1 fruit fly cellular context compared by ENCODE assay signal in the genomic region with DNA sequence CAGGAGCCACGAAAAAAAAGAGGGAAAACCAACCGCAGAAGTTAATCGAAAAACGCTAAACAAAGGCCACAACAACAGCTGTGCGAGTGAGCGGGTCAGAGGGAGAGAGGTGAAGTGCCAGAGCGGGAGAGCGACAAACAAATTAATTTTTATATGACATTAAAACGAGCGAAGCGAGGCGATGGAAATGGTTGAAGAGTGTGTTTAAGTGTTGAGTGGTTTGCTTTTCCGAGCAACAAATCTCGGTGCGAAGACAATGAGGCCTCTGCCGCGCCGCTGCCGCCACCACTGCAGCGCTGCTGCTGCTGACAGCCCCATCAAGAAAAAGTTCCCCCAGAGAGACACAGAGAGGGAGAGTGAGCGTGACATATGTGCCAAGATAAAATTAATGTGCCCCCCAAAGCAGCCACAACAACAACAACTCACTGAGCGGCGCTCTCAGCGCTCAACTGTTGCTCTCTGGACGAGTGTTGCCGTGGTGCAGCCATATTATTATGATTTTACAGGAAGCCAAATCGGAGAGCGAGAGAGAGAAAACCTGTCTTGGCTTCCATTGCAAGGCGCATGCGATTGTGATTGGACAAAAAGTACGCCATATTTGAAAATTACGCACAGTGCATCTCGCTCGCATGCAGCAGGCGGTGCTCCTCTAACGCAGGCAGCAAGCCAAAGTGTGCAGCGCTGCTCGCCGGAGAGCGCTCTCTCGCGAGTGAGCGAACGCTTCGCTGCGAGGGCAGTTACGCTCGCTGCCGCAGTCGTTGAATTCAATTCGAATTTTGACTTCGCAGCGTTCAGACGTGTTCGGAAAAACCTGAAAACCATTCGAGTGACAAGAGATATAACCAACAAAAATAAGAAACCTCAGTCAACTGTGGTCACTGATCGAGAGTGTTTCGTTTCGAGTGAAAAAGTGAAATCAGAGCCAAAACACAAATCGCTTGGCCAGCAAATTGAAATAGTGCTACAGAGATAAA.
A peak's percentile ranks its signal among the peaks of the same experiment; 100 is the strongest.
TF ChIP-seq lines count a peak whose summit lies in the region.

A gene (plus strand): TSS at position 763 of the 974 bp plus-strand sequence.

TF ChIP-seq in whole organism, embryonic, 481 proteins besides CTCF, POLR2A, EP300 and RAD21 (continued from another document and continues in another):
- TF ChIP-seq Hey (tag; optimal IDR thresholded peaks at IDR 0.05; lab: Kevin White, UChicago) (peak; percentile 2), CG1602 (GFP tag; optimal IDR thresholded peaks at IDR 0.05; lab: Kevin White, UChicago) (no peak), seq (GFP tag; IDR thresholded peaks at IDR 0.05; lab: Robert Waterston, UW) (peak; percentile 74), pzg (GFP tag; optimal IDR thresholded peaks at IDR 0.05; lab: Kevin White, UChicago) (no peak), dmrt99B (tag; optimal IDR thresholded peaks at IDR 0.05; lab: Kevin White, UChicago) (peak; percentile 24), CG10959 (GFP tag; IDR thresholded peaks at IDR 0.05; lab: Robert Waterston, UW) (peak; percentile 22; the same call in 1 of the 2 replicates), Stat92E (GFP tag; optimal IDR thresholded peaks at IDR 0.05; lab: Kevin White, UChicago) (peak in 1 of 3 experiments; percentile 5), NC2α (GFP tag; optimal IDR thresholded peaks at IDR 0.05; lab: Kevin White, UChicago) (no peak), sim (GFP tag; IDR thresholded peaks at IDR 0.05; lab: Robert Waterston, UW) (no peak), CG5245 (GFP tag; optimal IDR thresholded peaks at IDR 0.05; lab: Kevin White, UChicago) (no peak), cad (GFP tag; optimal IDR thresholded peaks at IDR 0.05; lab: Kevin White, UChicago) (peak; percentile 0), Aef1 (GFP tag; IDR thresholded peaks at IDR 0.05; lab: Robert Waterston, UW) (peak; percentile 29; the same call in 1 of the 3 replicates), CG12155 (GFP tag; optimal IDR thresholded peaks at IDR 0.05; lab: Kevin White, UChicago) (no peak), stc (GFP tag; IDR thresholded peaks at IDR 0.05; lab: Robert Waterston, UW) (peak; percentile 52; the same call in 1 of the 2 replicates), CG1233 (GFP tag; optimal IDR thresholded peaks at IDR 0.05; lab: Kevin White, UChicago) (peak; percentile 17), caup (GFP tag; optimal IDR thresholded peaks at IDR 0.05; lab: Kevin White, UChicago; ENCODE audit: severe bottlenecking) (peak; percentile 67), ac (GFP tag; optimal IDR thresholded peaks at IDR 0.05; lab: Kevin White, UChicago) (peak; percentile 48), Ssrp (tag; optimal IDR thresholded peaks at IDR 0.05; lab: Kevin White, UChicago) (no peak), abd-A (tag; optimal IDR thresholded peaks at IDR 0.05; lab: Kevin White, UChicago) (peak; percentile 99), crp (GFP tag; optimal IDR thresholded peaks at IDR 0.05; lab: Kevin White, UChicago) (peak in 1 of 2 experiments; percentile 47), CG2875 (GFP tag; optimal IDR thresholded peaks at IDR 0.05; lab: Kevin White, UChicago) (peak; percentile 49), fd102C (GFP tag; optimal IDR thresholded peaks at IDR 0.05; lab: Kevin White, UChicago) (peak; percentile 73), CG17328 (GFP tag; IDR thresholded peaks at IDR 0.05; lab: Robert Waterston, UW) (peak; percentile 33; the same call in 1 of the 2 replicates), btn (GFP tag; optimal IDR thresholded peaks at IDR 0.05; lab: Kevin White, UChicago) (peak; percentile 53), E2f2 (GFP tag; IDR thresholded peaks at IDR 0.05; lab: Robert Waterston, UW) (peak; percentile 14; the same call in 1 of the 2 replicates), nerfin-2 (GFP tag; IDR thresholded peaks at IDR 0.05; lab: Robert Waterston, UW; ENCODE audit: partially characterized antibody) (peak; percentile 28; the same call in 1 of the 2 replicates), CG10654 (GFP tag; optimal IDR thresholded peaks at IDR 0.05; lab: Kevin White, UChicago) (no peak), Gug (GFP tag; IDR thresholded peaks at IDR 0.05; lab: Robert Waterston, UW) (peak; percentile 15; the same call in 1 of the 4 replicates), org-1 (GFP tag; optimal IDR thresholded peaks at IDR 0.05; lab: Kevin White, UChicago) (peak; percentile 4), CG1603 (tag; optimal IDR thresholded peaks at IDR 0.05; lab: Kevin White, UChicago) (peak; percentile 28), tio (GFP tag; optimal IDR thresholded peaks at IDR 0.05; lab: Kevin White, UChicago) (no peak), Hr78 (GFP tag; optimal IDR thresholded peaks at IDR 0.05; lab: Kevin White, UChicago) (peak in 1 of 2 experiments; percentile 53), mirr (GFP tag; optimal IDR thresholded peaks at IDR 0.05; lab: Kevin White, UChicago) (peak; percentile 69), CG7745 (tag; optimal IDR thresholded peaks at IDR 0.05; lab: Kevin White, UChicago) (peak; percentile 60), CG8944 (GFP tag; optimal IDR thresholded peaks at IDR 0.05; lab: Kevin White, UChicago) (peak; percentile 5), Dref (GFP tag; IDR thresholded peaks at IDR 0.05; lab: Robert Waterston, UW) (no peak), cwo (GFP tag; optimal IDR thresholded peaks at IDR 0.05; lab: Kevin White, UChicago) (peak; percentile 26), CG9817 (tag; optimal IDR thresholded peaks at IDR 0.05; lab: Kevin White, UChicago) (no peak), CG17359 (tag; optimal IDR thresholded peaks at IDR 0.05; lab: Kevin White, UChicago) (peak; percentile 16), CG18599 (GFP tag; optimal IDR thresholded peaks at IDR 0.05; lab: Kevin White, UChicago) (peak; percentile 33), CG11085 (GFP tag; IDR thresholded peaks at IDR 0.05; lab: Robert Waterston, UW) (no peak), sqz (GFP tag; optimal IDR thresholded peaks at IDR 0.05; lab: Kevin White, UChicago) (peak; percentile 66), CG15269 (tag; optimal IDR thresholded peaks at IDR 0.05; lab: Kevin White, UChicago) (peak; percentile 30), pita (GFP tag; optimal IDR thresholded peaks at IDR 0.05; lab: Kevin White, UChicago) (no peak), CG11560 (tag; IDR thresholded peaks at IDR 0.05; lab: Robert Waterston, UW) (no peak), HmgZ (tag; optimal IDR thresholded peaks at IDR 0.05; lab: Kevin White, UChicago) (peak; percentile 14), dm (GFP tag; optimal IDR thresholded peaks at IDR 0.05; lab: Kevin White, UChicago) (peak; percentile 2), jumu (GFP tag; optimal IDR thresholded peaks at IDR 0.05; lab: Kevin White, UChicago) (peak; percentile 9), pros (GFP tag; optimal IDR thresholded peaks at IDR 0.05; lab: Kevin White, UChicago) (peak; percentile 85), CG17829 (tag; optimal IDR thresholded peaks at IDR 0.05; lab: Kevin White, UChicago) (peak; percentile 97), PHDP (tag; optimal IDR thresholded peaks at IDR 0.05; lab: Kevin White, UChicago) (no peak), CG17186 (GFP tag; optimal IDR thresholded peaks at IDR 0.05; lab: Kevin White, UChicago) (no peak), Optix (GFP tag; IDR thresholded peaks at IDR 0.05; lab: Robert Waterston, UW) (peak; percentile 14; the same call in 1 of the 3 replicates), CG18262 (tag; optimal IDR thresholded peaks at IDR 0.05; lab: Kevin White, UChicago) (peak; percentile 38), sisA (GFP tag; IDR thresholded peaks at IDR 0.05; lab: Robert Waterston, UW) (no peak), CG8388 (GFP tag; optimal IDR thresholded peaks at IDR 0.05; lab: Kevin White, UChicago) (peak; percentile 30), HLH3B (GFP tag; IDR thresholded peaks at IDR 0.05; lab: Robert Waterston, UW) (peak; percentile 5; the same call in 1 of the 2 replicates), bbx (GFP tag; IDR thresholded peaks at IDR 0.05; lab: Robert Waterston, UW; ENCODE audit: partially characterized antibody) (peak; percentile 58), CG6765 (GFP tag; optimal IDR thresholded peaks at IDR 0.05; lab: Kevin White, UChicago) (no peak), ERR (GFP tag; optimal IDR thresholded peaks at IDR 0.05; lab: Kevin White, UChicago) (no peak), dpn (GFP tag; optimal IDR thresholded peaks at IDR 0.05; lab: Kevin White, UChicago) (peak in 1 of 2 experiments; percentile 8), CG34224 (GFP tag; IDR thresholded peaks at IDR 0.05; lab: Robert Waterston, UW; ENCODE audit: partially characterized antibody) (peak; percentile 77), odd (GFP tag; optimal IDR thresholded peaks at IDR 0.05; lab: Kevin White, UChicago) (peak; percentile 17), ftz-f1 (GFP tag; optimal IDR thresholded peaks at IDR 0.05; lab: Kevin White, UChicago) (peak; percentile 16), sd (tag; optimal IDR thresholded peaks at IDR 0.05; lab: Kevin White, UChicago) (peak; percentile 8), NK7.1 (GFP tag; optimal IDR thresholded peaks at IDR 0.05; lab: Kevin White, UChicago) (peak; percentile 22), gem (tag; optimal IDR thresholded peaks at IDR 0.05; lab: Kevin White, UChicago) (peak; percentile 5), zen2 (GFP tag; IDR thresholded peaks at IDR 0.05; lab: Robert Waterston, UW; ENCODE audit: partially characterized antibody) (peak; percentile 63; the same call in 2 of the 3 replicates), CG4424 (GFP tag; optimal IDR thresholded peaks at IDR 0.05; lab: Kevin White, UChicago) (peak; percentile 98), Nf-YA (GFP tag; IDR thresholded peaks at IDR 0.05; lab: Robert Waterston, UW) (peak; percentile 95), CG33557 (GFP tag; optimal IDR thresholded peaks at IDR 0.05; lab: Kevin White, UChicago) (peak; percentile 14), CG1792 (GFP tag; optimal IDR thresholded peaks at IDR 0.05; lab: Kevin White, UChicago) (no peak), CG13894 (tag; optimal IDR thresholded peaks at IDR 0.05; lab: Kevin White, UChicago) (peak; percentile 37), CG16815 (GFP tag; optimal IDR thresholded peaks at IDR 0.05; lab: Kevin White, UChicago) (no peak), CG10147 (GFP tag; optimal IDR thresholded peaks at IDR 0.05; lab: Kevin White, UChicago) (no peak), CG8924 (tag; optimal IDR thresholded peaks at IDR 0.05; lab: Kevin White, UChicago) (peak; percentile 39), CG6689 (GFP tag; IDR thresholded peaks at IDR 0.05; lab: Robert Waterston, UW) (peak; percentile 5; the same call in 1 of the 2 replicates), D (optimal IDR thresholded peaks at IDR 0.05; lab: Kevin White, UChicago) (peak; percentile 38), D (GFP tag; optimal IDR thresholded peaks at IDR 0.05; lab: Kevin White, UChicago) (no peak), CG9876 (GFP tag; optimal IDR thresholded peaks at IDR 0.05; lab: Kevin White, UChicago) (peak; percentile 13), dati (GFP tag; IDR thresholded peaks at IDR 0.05; lab: Robert Waterston, UW) (no peak), toy (GFP tag; IDR thresholded peaks at IDR 0.05; lab: Robert Waterston, UW) (no peak), run (tag; optimal IDR thresholded peaks at IDR 0.05; lab: Kevin White, UChicago) (peak; percentile 77), disco-r (GFP tag; optimal IDR thresholded peaks at IDR 0.05; lab: Kevin White, UChicago) (peak; percentile 7), CG11093 (GFP tag; IDR thresholded peaks at IDR 0.05; lab: Robert Waterston, UW) (no peak), CG4730 (GFP tag; IDR thresholded peaks at IDR 0.05; lab: Robert Waterston, UW) (no peak), chinmo (GFP tag; IDR thresholded peaks at IDR 0.05; lab: Robert Waterston, UW; ENCODE audit: partially characterized antibody) (peak; percentile 100), CG2678 (tag; optimal IDR thresholded peaks at IDR 0.05; lab: Kevin White, UChicago) (peak; percentile 30), unpg (GFP tag; optimal IDR thresholded peaks at IDR 0.05; lab: Kevin White, UChicago) (peak; percentile 17), Xbp1 (GFP tag; optimal IDR thresholded peaks at IDR 0.05; lab: Kevin White, UChicago) (peak; percentile 9), ttk (GFP tag; IDR thresholded peaks at IDR 0.05; lab: Robert Waterston, UW) (peak; percentile 36; the same call in 1 of the 2 replicates), CG4854 (GFP tag; optimal IDR thresholded peaks at IDR 0.05; lab: Kevin White, UChicago) (peak; percentile 1), CG9727 (GFP tag; optimal IDR thresholded peaks at IDR 0.05; lab: Kevin White, UChicago) (peak; percentile 47), eyg (GFP tag; optimal IDR thresholded peaks at IDR 0.05; lab: Kevin White, UChicago) (no peak), CG10543 (GFP tag; optimal IDR thresholded peaks at IDR 0.05; lab: Kevin White, UChicago) (peak; percentile 60), Hr39 (optimal IDR thresholded peaks at IDR 0.05; lab: Kevin White, UChicago) (no peak), Asciz (GFP tag; optimal IDR thresholded peaks at IDR 0.05; lab: Kevin White, UChicago) (peak; percentile 9), cg (GFP tag; optimal IDR thresholded peaks at IDR 0.05; lab: Kevin White, UChicago) (peak; percentile 52), dysf (GFP tag; IDR thresholded peaks at IDR 0.05; lab: Robert Waterston, UW) (0 out of 3 replicates have a peak, but pooled peaks have one; percentile 30), stwl (tag; optimal IDR thresholded peaks at IDR 0.05; lab: Kevin White, UChicago) (peak; percentile 6), CG18476 (GFP tag; optimal IDR thresholded peaks at IDR 0.05; lab: Kevin White, UChicago) (peak; percentile 17), CG17385 (GFP tag; optimal IDR thresholded peaks at IDR 0.05; lab: Kevin White, UChicago) (peak; percentile 49), Fer3 (tag; optimal IDR thresholded peaks at IDR 0.05; lab: Kevin White, UChicago) (peak; percentile 12), CG11398 (GFP tag; optimal IDR thresholded peaks at IDR 0.05; lab: Kevin White, UChicago) (no peak), ara (GFP tag; IDR thresholded peaks at IDR 0.05; lab: Robert Waterston, UW) (peak; percentile 33; the same call in 1 of the 2 replicates), fd64A (GFP tag; optimal IDR thresholded peaks at IDR 0.05; lab: Kevin White, UChicago) (peak; percentile 36), fru (optimal IDR thresholded peaks at IDR 0.05; lab: Kevin White, UChicago) (no peak), wdn (GFP tag; IDR thresholded peaks at IDR 0.05; lab: Robert Waterston, UW) (0 out of 2 replicates have a peak, but pooled peaks have one; percentile 32), CG12391 (tag; optimal IDR thresholded peaks at IDR 0.05; lab: Kevin White, UChicago) (peak; percentile 32), gt (GFP tag; IDR thresholded peaks at IDR 0.05; lab: Robert Waterston, UW) (no peak), oc (tag; optimal IDR thresholded peaks at IDR 0.05; lab: Kevin White, UChicago) (peak; percentile 10), ewg (GFP tag; optimal IDR thresholded peaks at IDR 0.05; lab: Kevin White, UChicago) (peak; percentile 88), CG6175 (GFP tag; IDR thresholded peaks at IDR 0.05; lab: Robert Waterston, UW) (peak; percentile 71; the same call in 1 of the 3 replicates), CG12942 (GFP tag; optimal IDR thresholded peaks at IDR 0.05; lab: Kevin White, UChicago) (no peak), en (GFP tag; optimal IDR thresholded peaks at IDR 0.05; lab: Kevin White, UChicago) (no peak), scrt (GFP tag; optimal IDR thresholded peaks at IDR 0.05; lab: Kevin White, UChicago) (peak; percentile 94)
